Fruit fly (Drosophila melanogaster) whole organism, prepupa: ENCODE results near the gene CG6753.

Source experiments
- CG10631 ChIP-seq: fragments of 200-800 bp; sonication (Bioruptor generic); optimal IDR thresholded peaks from 2 replicates; lab custom pipeline; 2016; ENCODE audit warnings: missing biosample characterization, missing genetic modification characterization
- CG10669 ChIP-seq: fragments of 200-800 bp; sonication (Bioruptor generic); optimal IDR thresholded peaks from 3 replicates; lab custom pipeline; 2018; ENCODE audit warnings: missing biosample characterization, mild to moderate bottlenecking, missing genetic modification characterization, moderate library complexity
- CG11294 ChIP-seq: fragments of 200-800 bp; sonication (Bioruptor generic); IDR thresholded peaks from 2 replicates; pipeline ENCODE4 v1.3.6; 2022; ENCODE audit warnings: missing biosample characterization, missing genetic modification characterization
- CG11762 ChIP-seq: fragments of 200-800 bp; sonication (Bioruptor generic); optimal IDR thresholded peaks from 3 replicates; lab custom pipeline; 2016; ENCODE audit warnings: missing biosample characterization, missing genetic modification characterization; ENCODE audit not compliant: insufficient read depth
- CG11902 ChIP-seq: fragments of 200-800 bp; sonication (Bioruptor generic); optimal IDR thresholded peaks from 3 replicates; lab custom pipeline; 2016; ENCODE audit warnings: missing biosample characterization, missing genetic modification characterization
- CG15336 ChIP-seq: fragments of 200-800 bp; sonication (Bioruptor generic); IDR thresholded peaks from 2 replicates; pipeline ENCODE4 v1.3.6; 2022; ENCODE audit warnings: missing biosample characterization, missing genetic modification characterization
- CG1621 ChIP-seq: fragments of 200-800 bp; sonication (Bioruptor generic); optimal IDR thresholded peaks from 3 replicates; lab custom pipeline; 2018; ENCODE audit warnings: missing biosample characterization, mild to moderate bottlenecking, missing genetic modification characterization
- CG16779 ChIP-seq: fragments of 200-800 bp; sonication (Bioruptor generic); optimal IDR thresholded peaks from 3 replicates; lab custom pipeline; 2017; ENCODE audit warnings: missing biosample characterization, mild to moderate bottlenecking, missing genetic modification characterization
- CG3032 ChIP-seq: fragments of 200-800 bp; optimal IDR thresholded peaks from 2 replicates; lab custom pipeline; 2019; ENCODE audit warnings: missing biosample characterization, mild to moderate bottlenecking, missing genetic modification characterization, moderate library complexity
- CG34406 ChIP-seq: fragments of 200-800 bp; sonication (Bioruptor generic); optimal IDR thresholded peaks from 3 replicates; lab custom pipeline; 2016; ENCODE audit warnings: missing biosample characterization, missing genetic modification characterization
- CG3919 ChIP-seq: fragments of 200-800 bp; sonication (Bioruptor generic); optimal IDR thresholded peaks from 3 replicates; lab custom pipeline; 2016; ENCODE audit warnings: missing biosample characterization, missing genetic modification characterization
- CG4318 ChIP-seq: fragments of 200-800 bp; sonication (Bioruptor generic); optimal IDR thresholded peaks from 3 replicates; lab custom pipeline; 2017; ENCODE audit warnings: missing biosample characterization, mild to moderate bottlenecking, missing genetic modification characterization
- CG6163 ChIP-seq: fragments of 200-800 bp; sonication (Bioruptor generic); IDR thresholded peaks from 3 replicates; pipeline ENCODE4 v1.3.6; 2022; ENCODE audit warnings: missing biosample characterization, missing genetic modification characterization
- CG6276 ChIP-seq: fragments of 200-800 bp; sonication (Bioruptor generic); optimal IDR thresholded peaks from 2 replicates; lab custom pipeline; 2017; ENCODE audit warnings: missing biosample characterization, mild to moderate bottlenecking, missing genetic modification characterization
- CG6792 ChIP-seq: fragments of 200-800 bp; sonication (Bioruptor generic); optimal IDR thresholded peaks from 3 replicates; lab custom pipeline; 2016; ENCODE audit warnings: missing biosample characterization, missing genetic modification characterization
- CG6808 ChIP-seq: fragments of 200-800 bp; sonication (Bioruptor generic); optimal IDR thresholded peaks from 3 replicates; lab custom pipeline; 2017; ENCODE audit warnings: missing biosample characterization, missing genetic modification characterization, mild to moderate bottlenecking, moderate library complexity, missing genetic modification reagents
- CG6854 ChIP-seq: fragments of 200-800 bp; sonication (Bioruptor generic); optimal IDR thresholded peaks from 2 replicates; lab custom pipeline; 2017; ENCODE audit warnings: missing biosample characterization, mild to moderate bottlenecking, missing genetic modification characterization
- CG7368 ChIP-seq: fragments of 200-800 bp; sonication (Bioruptor generic); optimal IDR thresholded peaks from 3 replicates; lab custom pipeline; 2016; ENCODE audit warnings: missing biosample characterization, missing genetic modification characterization
- CG8319 ChIP-seq: fragments of 200-800 bp; sonication (Bioruptor generic); optimal IDR thresholded peaks from 3 replicates; lab custom pipeline; 2016; ENCODE audit warnings: missing biosample characterization, missing genetic modification characterization
- CG9139 ChIP-seq: fragments of 200-800 bp; sonication (Bioruptor generic); optimal IDR thresholded peaks from 3 replicates; lab custom pipeline; 2017; ENCODE audit warnings: missing biosample characterization, mild to moderate bottlenecking, missing genetic modification characterization
- Eip75B ChIP-seq: fragments of 200-800 bp; sonication (Bioruptor generic); optimal IDR thresholded peaks from 3 replicates; lab custom pipeline; 2016; ENCODE audit warnings: missing biosample characterization, missing genetic modification characterization
- Eip93F ChIP-seq: fragments of 200-800 bp; sonication (Bioruptor generic); optimal IDR thresholded peaks from 2 replicates; lab custom pipeline; 2016; ENCODE audit warnings: missing biosample characterization, mild to moderate bottlenecking, missing genetic modification characterization
- Ets21C ChIP-seq: fragments of 200-800 bp; sonication (Bioruptor generic); optimal IDR thresholded peaks from 3 replicates; lab custom pipeline; 2016; ENCODE audit warnings: missing biosample characterization, missing genetic modification characterization
- Ets96B ChIP-seq: fragments of 200-800 bp; optimal IDR thresholded peaks from 2 replicates; lab custom pipeline; 2019; ENCODE audit warnings: missing biosample characterization, mild to moderate bottlenecking, missing genetic modification characterization, moderate library complexity
- Hr39 ChIP-seq: fragments of 200-800 bp; sonication (Bioruptor generic); optimal IDR thresholded peaks from 2 replicates; lab custom pipeline; 2016; ENCODE audit warnings: missing biosample characterization, missing genetic modification characterization
- Hr4 ChIP-seq: fragments of 200-800 bp; sonication (Bioruptor generic); optimal IDR thresholded peaks from 3 replicates; lab custom pipeline; 2016; ENCODE audit warnings: missing biosample characterization, missing genetic modification characterization
- Met ChIP-seq: fragments of 200-800 bp; sonication (Bioruptor generic); optimal IDR thresholded peaks from 3 replicates; lab custom pipeline; 2016; ENCODE audit warnings: missing biosample characterization, missing genetic modification characterization
- Smox ChIP-seq: fragments of 200-800 bp; sonication (Bioruptor generic); optimal IDR thresholded peaks from 3 replicates; lab custom pipeline; 2016; ENCODE audit warnings: missing biosample characterization, missing genetic modification characterization
- achi ChIP-seq: fragments of 200-800 bp; sonication (Bioruptor generic); optimal IDR thresholded peaks from 3 replicates; lab custom pipeline; 2016; ENCODE audit warnings: missing biosample characterization, missing genetic modification characterization
- acj6 ChIP-seq: fragments of 200-800 bp; sonication (Bioruptor generic); optimal IDR thresholded peaks from 3 replicates; lab custom pipeline; 2016; ENCODE audit warnings: missing biosample characterization, missing genetic modification characterization
- dac ChIP-seq: fragments of 200-800 bp; sonication (Bioruptor generic); optimal IDR thresholded peaks from 2 replicates; lab custom pipeline; 2017; ENCODE audit warnings: missing biosample characterization, mild to moderate bottlenecking, missing genetic modification characterization
- esn ChIP-seq: fragments of 200-800 bp; sonication (Bioruptor generic); optimal IDR thresholded peaks from 2 replicates; lab custom pipeline; 2016; ENCODE audit warnings: missing biosample characterization, mild to moderate bottlenecking, missing genetic modification characterization, moderate library complexity
- fd59A ChIP-seq: fragments of 200-800 bp; sonication (Bioruptor generic); optimal IDR thresholded peaks from 2 replicates; lab custom pipeline; 2017; ENCODE audit warnings: missing biosample characterization, mild to moderate bottlenecking, missing genetic modification characterization, missing genetic modification reagents
- lz ChIP-seq: fragments of 200-800 bp; sonication (Bioruptor generic); optimal IDR thresholded peaks from 3 replicates; lab custom pipeline; 2016; ENCODE audit warnings: missing biosample characterization, missing genetic modification characterization
- net ChIP-seq: fragments of 200-800 bp; sonication (Bioruptor generic); optimal IDR thresholded peaks from 3 replicates; lab custom pipeline; 2016; ENCODE audit warnings: missing biosample characterization, missing genetic modification characterization
- pdm3 ChIP-seq: fragments of 200-800 bp; sonication (Bioruptor generic); optimal IDR thresholded peaks from 3 replicates; lab custom pipeline; 2016; ENCODE audit warnings: missing biosample characterization, missing genetic modification characterization
- spab ChIP-seq: fragments of 200-800 bp; sonication (Bioruptor generic); optimal IDR thresholded peaks from 2 replicates; lab custom pipeline; 2017; ENCODE audit warnings: missing biosample characterization, mild to moderate bottlenecking, missing genetic modification characterization, missing genetic modification reagents
- ss ChIP-seq, 2 experiments: fragments of 200-800 bp; sonication (Bioruptor generic); optimal IDR thresholded peaks; 2 replicates in 1 of 2; 3 replicates in 1 of 2; lab custom pipeline; 2017 to 2018; ENCODE audit warnings: mild to moderate bottlenecking in 2 of 2, missing biosample characterization in 2 of 2, missing genetic modification characterization in 2 of 2, moderate library complexity in 1 of 2
- svp ChIP-seq: fragments of 200-800 bp; sonication (Bioruptor generic); peaks from one replicate; lab custom pipeline; 2016; ENCODE audit warnings: missing biosample characterization, missing genetic modification characterization
- topi ChIP-seq: fragments of 200-800 bp; sonication (Bioruptor generic); optimal IDR thresholded peaks from 3 replicates; lab custom pipeline; 2016; ENCODE audit warnings: missing biosample characterization, missing genetic modification characterization
- vri ChIP-seq: fragments of 200-800 bp; sonication (Bioruptor generic); optimal IDR thresholded peaks from 3 replicates; lab custom pipeline; 2016; ENCODE audit warnings: missing biosample characterization, mild to moderate bottlenecking, missing genetic modification characterization

The CG6753 gene

dm6 chr3R:12633059-12633458, 9.2 kb downstream of the CG6753 start, which contains the start of gene CG18530:
Gene CG18530, plus strand, starts transcription at chr3R:12633359.
- no peak for TF ChIP-seq CG6854 (GFP tag; lab: Kevin White, UChicago)
- no peak for TF ChIP-seq lz (GFP tag; lab: Kevin White, UChicago)
- TF ChIP-seq acj6: no peak
- TF ChIP-seq CG11762 (GFP tag; lab: Kevin White, UChicago): no peak
- no peak for TF ChIP-seq Hr4 (GFP tag; lab: Kevin White, UChicago)
- TF ChIP-seq CG9139 (GFP tag; lab: Kevin White, UChicago): no peak
- no peak for TF ChIP-seq CG6163 (GFP tag; lab: Robert Waterston, UW)
- no peak for TF ChIP-seq CG15336 (GFP tag; lab: Robert Waterston, UW)
- TF ChIP-seq svp: no peak
- no peak for TF ChIP-seq Eip75B (GFP tag; lab: Kevin White, UChicago)
- no peak for TF ChIP-seq Met (GFP tag; lab: Kevin White, UChicago)
- TF ChIP-seq esn: no peak
- no peak for TF ChIP-seq CG10669
- no peak for TF ChIP-seq fd59A
- TF ChIP-seq spab (GFP tag; lab: Kevin White, UChicago): no peak
- no peak for TF ChIP-seq achi (GFP tag; lab: Kevin White, UChicago)
- no peak for TF ChIP-seq CG6792 (GFP tag; lab: Kevin White, UChicago)

- peak; percentile 29 for TF ChIP-seq CG3032 (tag; lab: Kevin White, UChicago)
- no peak for TF ChIP-seq CG15336 (GFP tag; lab: Robert Waterston, UW)
- no peak for TF ChIP-seq CG6854 (GFP tag; lab: Kevin White, UChicago)
- TF ChIP-seq svp: no peak
- TF ChIP-seq CG8319 (GFP tag; lab: Kevin White, UChicago): no peak
- TF ChIP-seq CG34406 (GFP tag; lab: Kevin White, UChicago): peak; percentile 15
- TF ChIP-seq Smox (GFP tag; lab: Kevin White, UChicago): no peak
- no peak for TF ChIP-seq Eip75B (GFP tag; lab: Kevin White, UChicago)
- TF ChIP-seq pdm3: no peak
- peak; percentile 58 for TF ChIP-seq Eip93F (GFP tag; lab: Kevin White, UChicago)
- no peak for TF ChIP-seq vri
- no peak for TF ChIP-seq Hr39 (GFP tag; lab: Kevin White, UChicago)
- no peak for TF ChIP-seq CG4318 (GFP tag; lab: Kevin White, UChicago)
- TF ChIP-seq CG10631 (GFP tag; lab: Kevin White, UChicago): no peak
- no peak for TF ChIP-seq fd59A
- TF ChIP-seq CG11902 (GFP tag; lab: Kevin White, UChicago): no peak
- TF ChIP-seq net (GFP tag; lab: Kevin White, UChicago): no peak
- TF ChIP-seq ss (GFP tag; optimal IDR thresholded peaks at IDR 0.05; lab: Kevin White, UChicago): no peak
- no peak for TF ChIP-seq Ets96B
- TF ChIP-seq CG1621 (tag; lab: Kevin White, UChicago): no peak
- TF ChIP-seq acj6: peak; percentile 49
- TF ChIP-seq esn: peak; percentile 25
- no peak for TF ChIP-seq CG10669
- no peak for TF ChIP-seq CG6808 (GFP tag; lab: Kevin White, UChicago)
- no peak for TF ChIP-seq CG16779 (tag; lab: Kevin White, UChicago)
- no peak for TF ChIP-seq CG3919
- TF ChIP-seq topi: no peak
- no peak for TF ChIP-seq Hr4 (GFP tag; lab: Kevin White, UChicago)
- TF ChIP-seq dac (GFP tag; lab: Kevin White, UChicago): no peak
- TF ChIP-seq CG11294: no peak
- TF ChIP-seq CG6276 (GFP tag; lab: Kevin White, UChicago): no peak
- no peak for TF ChIP-seq lz (GFP tag; lab: Kevin White, UChicago)
- TF ChIP-seq spab (GFP tag; lab: Kevin White, UChicago): no peak
- TF ChIP-seq CG11762 (GFP tag; lab: Kevin White, UChicago): no peak
- TF ChIP-seq CG9139 (GFP tag; lab: Kevin White, UChicago): no peak
- no peak for TF ChIP-seq CG7368 (GFP tag; lab: Kevin White, UChicago)
- TF ChIP-seq Ets21C: peak; percentile 10
- TF ChIP-seq, all 60 proteins: peak for 6
These were observed 11.9 kb downstream of the CG6753 start, which contains the start of gene Not10 for dm6 chr3R:12630369-12630768. Gene Not10, plus strand, starts transcription at chr3R:12630647.
